Worm (Caenorhabditis elegans) whole organism, mixed stage, embryonic: ENCODE measurements around the gene ZK829.3.

Experiments
- M03D4.4 ChIP-seq: sonication (generic microtip); optimal IDR thresholded peaks from 2 replicates; lab custom pipeline; 2017; ENCODE audit warnings: mild to moderate bottlenecking, missing genetic modification characterization, missing compliant biosample characterization
- bed-3 ChIP-seq: fragments of 200-800 bp; sonication (Bioruptor generic); optimal IDR thresholded peaks from 3 replicates; lab custom pipeline; 2018; ENCODE audit warnings: mild to moderate bottlenecking, missing genetic modification characterization, moderate library complexity, missing compliant biosample characterization
- blmp-1 ChIP-seq: fragments of 150-350 bp; optimal IDR thresholded peaks from 2 replicates; lab custom pipeline; 2014; ENCODE audit warnings: missing biosample characterization, missing genetic modification characterization
- ceh-39 ChIP-seq: fragments of 150-350 bp; optimal IDR thresholded peaks from 2 replicates; lab custom pipeline; 2014; ENCODE audit warnings: missing biosample characterization, missing genetic modification characterization
- ceh-83 ChIP-seq: fragments of 200-800 bp; sonication (Bioruptor generic); optimal IDR thresholded peaks from 2 replicates; lab custom pipeline; 2018; ENCODE audit warnings: mild to moderate bottlenecking, missing genetic modification characterization, missing compliant biosample characterization
- cnd-1 ChIP-seq: fragments of 200-800 bp; sonication (Bioruptor generic); optimal IDR thresholded peaks from 2 replicates; lab custom pipeline; 2018; ENCODE audit warnings: mild to moderate bottlenecking, missing genetic modification characterization, missing compliant biosample characterization
- drap-1 ChIP-seq: fragments of 200-800 bp; sonication (Bioruptor generic); optimal IDR thresholded peaks from 3 replicates; lab custom pipeline; 2018; ENCODE audit warnings: mild to moderate bottlenecking, missing genetic modification characterization, missing compliant biosample characterization
- elt-1 ChIP-seq: sonication (generic microtip); optimal IDR thresholded peaks from 2 replicates; lab custom pipeline; 2017; ENCODE audit warnings: missing genetic modification characterization, mild to moderate bottlenecking, missing compliant biosample characterization, antibody characterized with exemption, moderate library complexity, borderline replicate concordance; ENCODE audit not compliant: insufficient read depth
- flh-1 ChIP-seq: fragments of 200-800 bp; sonication (Bioruptor generic); optimal IDR thresholded peaks from 2 replicates; lab custom pipeline; 2018; ENCODE audit warnings: mild to moderate bottlenecking, missing genetic modification characterization, moderate library complexity, missing compliant biosample characterization
- ham-2 ChIP-seq: fragments of 200-800 bp; sonication (Bioruptor generic); optimal IDR thresholded peaks from 2 replicates; lab custom pipeline; 2018; ENCODE audit warnings: mild to moderate bottlenecking, missing genetic modification characterization, missing compliant biosample characterization
- hlh-1 ChIP-seq: fragments of 150-350 bp; optimal IDR thresholded peaks from 2 replicates; lab custom pipeline; 2014; ENCODE audit warnings: missing biosample characterization, missing genetic modification reagents, missing genetic modification characterization
- lin-13 ChIP-seq: fragments of 150-350 bp; optimal IDR thresholded peaks from 2 replicates; lab custom pipeline; 2014; ENCODE audit warnings: missing biosample characterization, missing genetic modification characterization
- lin-32 ChIP-seq: fragments of 200-800 bp; sonication (Bioruptor generic); optimal IDR thresholded peaks from 2 replicates; lab custom pipeline; 2018; ENCODE audit warnings: mild to moderate bottlenecking, missing genetic modification characterization, missing compliant biosample characterization
- lsy-2 ChIP-seq: fragments of 150-350 bp; optimal IDR thresholded peaks from 2 replicates; lab custom pipeline; 2014; ENCODE audit warnings: missing biosample characterization, missing genetic modification characterization
- mab-5 ChIP-seq: fragments of 150-350 bp; optimal IDR thresholded peaks from 2 replicates; lab custom pipeline; 2014; ENCODE audit warnings: missing biosample characterization, missing genetic modification characterization
- mep-1 ChIP-seq: fragments of 150-350 bp; optimal IDR thresholded peaks from 2 replicates; lab custom pipeline; 2017; ENCODE audit warnings: missing biosample characterization, missing genetic modification reagents, missing genetic modification characterization, inconsistent platforms
- mls-2 ChIP-seq: sonication (generic microtip); optimal IDR thresholded peaks from 2 replicates; lab custom pipeline; 2016; ENCODE audit warnings: mild to moderate bottlenecking, missing genetic modification characterization, moderate library complexity, missing compliant biosample characterization
- nhr-12 ChIP-seq: fragments of 150-350 bp; optimal IDR thresholded peaks from 2 replicates; lab custom pipeline; 2014; ENCODE audit warnings: missing biosample characterization, missing genetic modification characterization
- nhr-2 ChIP-seq: fragments of 150-350 bp; optimal IDR thresholded peaks from 2 replicates; lab custom pipeline; 2014; ENCODE audit warnings: missing biosample characterization, missing genetic modification characterization
- nhr-237 ChIP-seq: fragments of 150-350 bp; optimal IDR thresholded peaks from 2 replicates; lab custom pipeline; 2014; ENCODE audit warnings: missing biosample characterization, missing genetic modification characterization
- nhr-28 ChIP-seq: fragments of 150-350 bp; optimal IDR thresholded peaks from 2 replicates; lab custom pipeline; 2014; ENCODE audit warnings: missing biosample characterization, missing genetic modification characterization
- nhr-76 ChIP-seq: sonication (generic microtip); optimal IDR thresholded peaks from 2 replicates; lab custom pipeline; 2017; ENCODE audit warnings: missing biosample characterization, missing genetic modification characterization
- pha-4 ChIP-seq: fragments of 150-350 bp; optimal IDR thresholded peaks from 2 replicates; lab custom pipeline; 2018; ENCODE audit warnings: missing biosample characterization, missing genetic modification reagents, missing genetic modification characterization
- sem-2 ChIP-seq: fragments of 200-800 bp; sonication (Bioruptor generic); optimal IDR thresholded peaks from 2 replicates; lab custom pipeline; 2018; ENCODE audit warnings: mild to moderate bottlenecking, missing genetic modification characterization, missing compliant biosample characterization
- snpc-4 ChIP-seq: fragments of 150-350 bp; optimal IDR thresholded peaks from 2 replicates; lab custom pipeline; 2014; ENCODE audit warnings: missing biosample characterization, missing genetic modification characterization
- sptf-1 ChIP-seq: sonication (generic microtip); optimal IDR thresholded peaks from 2 replicates; lab custom pipeline; 2017; ENCODE audit warnings: mild to moderate bottlenecking, missing genetic modification characterization, moderate library complexity, missing compliant biosample characterization
- tbx-8 ChIP-seq: fragments of 200-800 bp; sonication (Bioruptor generic); optimal IDR thresholded peaks from 2 replicates; lab custom pipeline; 2018; ENCODE audit warnings: mild to moderate bottlenecking, missing genetic modification characterization, moderate library complexity, missing compliant biosample characterization
- unc-120 ChIP-seq: sonication (generic microtip); optimal IDR thresholded peaks from 2 replicates; lab custom pipeline; 2017; ENCODE audit warnings: missing genetic modification characterization, missing compliant biosample characterization; ENCODE audit not compliant: poor library complexity, severe bottlenecking
- unc-39 ChIP-seq: fragments of 150-350 bp; optimal IDR thresholded peaks from 2 replicates; lab custom pipeline; 2014; ENCODE audit warnings: missing biosample characterization, missing genetic modification characterization
- unc-62 ChIP-seq: fragments of 150-350 bp; optimal IDR thresholded peaks from 2 replicates; lab custom pipeline; 2014; ENCODE audit warnings: missing biosample characterization, missing genetic modification reagents, missing genetic modification characterization
- zip-8 ChIP-seq: fragments of 150-350 bp; optimal IDR thresholded peaks from 2 replicates; lab custom pipeline; 2014; ENCODE audit warnings: missing biosample characterization, missing genetic modification characterization
- ztf-11 ChIP-seq: fragments of 150-350 bp; optimal IDR thresholded peaks from 2 replicates; lab custom pipeline; 2014; ENCODE audit warnings: missing biosample characterization, missing genetic modification characterization

Gene ZK829.3

DNA sequence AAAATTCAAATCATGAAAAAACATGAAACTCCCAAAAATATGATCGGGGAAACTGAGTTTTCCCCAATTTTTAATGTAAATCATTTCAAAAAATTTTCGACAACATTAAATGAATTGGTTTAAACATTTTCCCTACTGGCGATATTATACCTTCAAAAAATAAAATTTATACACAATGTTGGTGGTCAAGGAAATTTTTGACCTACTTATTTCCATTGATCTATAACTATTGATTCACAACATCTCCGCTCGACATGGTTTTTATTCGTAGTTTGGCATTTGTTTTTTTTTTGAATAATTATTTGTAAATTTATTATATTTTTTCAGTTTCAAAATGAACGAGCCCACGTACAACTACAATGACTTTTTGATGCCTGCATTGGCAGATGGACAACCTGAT lies 4.7 kb upstream of the ZK829.3 start, which contains the start of gene tbx-36:
Gene tbx-36 (plus strand): TSS at position 301 of the 400 bp plus-strand sequence.
- TF ChIP-seq tbx-8 (no peak), ztf-11 (tag; lab: Kevin White, UChicago) (no peak), zip-8 (no peak), unc-39 (tag; lab: Kevin White, UChicago) (no peak), bed-3 (GFP tag; lab: Kevin White, UChicago) (no peak), mls-2 (no peak)

DNA sequence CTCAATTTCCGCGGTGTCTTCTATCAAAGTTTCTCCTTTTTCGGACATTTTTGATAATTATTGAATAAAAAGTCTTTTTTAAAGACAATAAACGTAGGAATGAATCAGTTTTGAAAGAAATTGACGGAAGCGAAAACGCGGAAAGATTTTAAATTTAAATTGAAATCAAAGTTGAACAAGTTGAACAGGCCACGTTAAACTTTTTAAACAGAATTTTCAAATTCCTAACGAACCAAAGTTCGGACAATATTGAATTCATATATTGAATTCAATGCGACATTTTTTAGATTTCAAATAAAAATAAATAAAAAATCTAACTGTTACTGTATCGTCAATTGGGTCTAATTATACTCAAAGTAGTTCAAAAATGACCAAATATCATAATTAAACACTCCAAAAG lies 4.2 kb upstream of the ZK829.3 start, which contains the start of gene hdl-1:
Gene hdl-1 (minus strand): TSS at position 101 of the 400 bp plus-strand sequence.
- TF ChIP-seq ceh-83 (GFP tag; lab: Kevin White, UChicago) (no peak), unc-39 (tag; lab: Kevin White, UChicago) (no peak), unc-62 (GFP tag; lab: Kevin White, UChicago) (no peak), lin-32 (GFP tag; lab: Kevin White, UChicago) (no peak), snpc-4 (tag; lab: Kevin White, UChicago) (no peak), ztf-11 (tag; lab: Kevin White, UChicago) (no peak), zip-8 (no peak), lsy-2 (tag; lab: Kevin White, UChicago) (no peak), lin-13 (no peak), sptf-1 (tag; lab: Kevin White, UChicago) (no peak), ham-2 (no peak), nhr-12 (tag; lab: Kevin White, UChicago) (no peak), nhr-76 (tag; lab: Kevin White, UChicago) (no peak), sem-2 (GFP tag; lab: Kevin White, UChicago) (no peak), nhr-2 (no peak)

DNA sequence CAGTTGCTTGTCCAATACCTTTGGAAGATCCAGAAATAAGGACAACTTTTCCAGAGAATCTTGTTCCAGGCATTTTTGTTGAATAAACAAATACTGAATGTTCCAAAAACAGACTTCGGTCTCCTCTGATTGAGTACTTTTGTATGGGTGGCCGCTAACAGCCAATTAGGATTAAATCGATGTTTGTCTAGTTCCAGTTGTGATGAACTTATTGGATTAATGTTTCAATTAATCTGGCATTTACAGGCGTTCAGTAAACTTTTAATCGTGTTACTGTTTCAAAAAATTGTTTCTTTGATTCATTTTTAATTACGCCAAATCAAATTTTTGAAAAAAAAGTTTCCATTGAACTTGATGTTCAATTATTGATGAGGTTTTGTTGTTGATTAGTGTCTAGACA lies 3.2 kb downstream of the ZK829.3 start, which contains the start of gene ZK829.1:
Gene ZK829.1 (minus strand): TSS at position 101 of the 400 bp plus-strand sequence.
- TF ChIP-seq M03D4.4 (tag; lab: Kevin White, UChicago) = no peak
- no peak for TF ChIP-seq mep-1
- TF ChIP-seq ceh-39 (tag; lab: Kevin White, UChicago) = no peak
- no peak for TF ChIP-seq nhr-76 (tag; lab: Kevin White, UChicago)
- TF ChIP-seq hlh-1 (tag; lab: Kevin White, UChicago) = no peak
- no peak for TF ChIP-seq flh-1
- no peak for TF ChIP-seq sem-2 (GFP tag; lab: Kevin White, UChicago)
- TF ChIP-seq lin-32 (GFP tag; lab: Kevin White, UChicago) = no peak
- no peak for TF ChIP-seq pha-4 (tag; lab: Kevin White, UChicago)
- no peak for TF ChIP-seq nhr-2
- TF ChIP-seq drap-1 (GFP tag; lab: Kevin White, UChicago) = no peak
- TF ChIP-seq, all 35 proteins: peak for 0

DNA sequence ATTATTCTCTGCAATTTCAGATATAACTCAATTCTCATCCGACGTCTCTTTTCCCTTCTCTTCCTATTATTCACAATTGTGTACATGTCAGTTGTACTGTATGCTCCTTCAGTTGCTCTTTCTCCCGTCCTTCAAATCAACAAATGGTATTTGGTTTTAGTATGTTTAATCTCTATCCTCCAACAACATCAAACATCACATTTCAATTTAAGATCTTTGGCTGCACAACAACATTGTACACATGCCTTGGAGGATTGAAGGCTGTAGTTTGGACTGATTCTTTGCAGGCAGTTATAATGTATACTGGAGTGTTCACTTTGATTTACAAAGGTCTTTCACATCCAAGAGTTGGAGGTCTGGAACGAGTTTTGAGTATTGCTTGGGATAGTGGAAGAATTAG lies 7.0 kb downstream of the ZK829.3 start:
- no peak for TF ChIP-seq ceh-39 (tag; lab: Kevin White, UChicago)

DNA sequence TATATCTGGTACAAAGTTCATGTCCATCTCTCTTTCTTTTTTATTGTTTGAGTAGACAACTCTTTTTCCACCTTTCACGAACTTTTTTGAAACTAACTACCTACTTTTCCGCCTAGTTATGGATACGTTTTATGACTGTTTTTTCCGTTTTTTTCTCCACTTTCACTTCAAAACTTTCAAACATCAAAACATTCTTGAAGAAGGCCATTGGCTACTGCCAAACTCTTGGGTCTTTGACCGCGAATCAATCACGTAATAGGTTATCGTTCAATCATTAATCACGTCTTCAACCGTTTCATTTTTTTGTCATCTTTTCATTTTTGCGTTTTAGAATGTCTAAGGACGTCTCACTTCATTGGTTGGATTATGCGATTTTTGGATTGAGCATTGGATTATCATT lies 8.4 kb downstream of the ZK829.3 start, which contains the start of gene slc-5A12:
Gene slc-5A12 (plus strand): TSS at position 333 of the 400 bp plus-strand sequence.
- no peak for TF ChIP-seq flh-1
- TF ChIP-seq, all 35 proteins: peak for 0

DNA sequence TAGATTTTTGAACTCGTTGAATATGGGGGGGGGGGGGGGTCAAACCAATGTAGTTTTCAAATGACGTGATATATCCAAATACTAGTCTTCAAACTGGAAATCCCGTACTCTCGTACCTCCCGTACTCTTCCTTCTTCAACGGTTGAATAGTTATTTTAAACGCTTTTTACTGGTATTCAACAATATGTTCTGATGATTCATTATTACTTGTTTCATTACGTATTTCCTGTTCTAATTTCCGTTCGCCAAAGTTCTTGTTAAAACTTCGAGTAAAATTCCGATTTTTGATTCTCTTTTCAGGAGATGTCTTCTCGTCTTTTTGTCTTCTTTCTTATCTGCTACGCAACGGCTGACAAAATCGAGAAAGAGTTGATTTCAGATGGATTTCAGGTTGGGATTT lies 14.9 kb downstream of the ZK829.3 start, which contains the start of gene nhx-9:
Gene nhx-9 (plus strand): TSS at position 301 of the 400 bp plus-strand sequence.
- no peak for TF ChIP-seq elt-1 (tag; lab: Kevin White, UChicago)
- no peak for TF ChIP-seq sem-2 (GFP tag; lab: Kevin White, UChicago)
- no peak for TF ChIP-seq unc-39 (tag; lab: Kevin White, UChicago)
- no peak for TF ChIP-seq tbx-8
- no peak for TF ChIP-seq M03D4.4 (tag; lab: Kevin White, UChicago)
- no peak for TF ChIP-seq drap-1 (GFP tag; lab: Kevin White, UChicago)
- no peak for TF ChIP-seq snpc-4 (tag; lab: Kevin White, UChicago)
- no peak for TF ChIP-seq blmp-1 (tag; lab: Kevin White, UChicago)

DNA sequence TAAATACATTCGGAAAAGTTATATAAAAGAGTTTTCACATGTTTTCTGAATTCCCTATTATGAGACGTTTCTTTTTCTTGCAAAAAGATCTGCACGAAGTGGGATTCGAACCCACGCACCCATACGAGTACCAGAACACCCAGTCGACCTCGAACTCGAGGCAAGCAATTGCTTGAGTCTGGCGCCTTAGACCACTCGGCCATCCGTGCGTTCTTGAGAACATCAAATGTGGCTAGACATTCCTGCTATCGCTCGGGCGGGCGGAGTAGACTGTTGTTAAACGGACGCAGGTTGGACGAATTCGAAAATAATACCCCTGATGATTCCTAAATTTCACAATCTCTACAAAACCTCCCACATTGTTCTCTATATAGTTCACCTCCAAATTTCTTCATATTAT lies 17.1 kb downstream of the ZK829.3 start:
- TF ChIP-seq mls-2 (peak; percentile 59), lin-32 (GFP tag; lab: Kevin White, UChicago) (peak; percentile 32), cnd-1 (tag; lab: Kevin White, UChicago) (peak; percentile 35), nhr-237 (tag; lab: Kevin White, UChicago) (no peak), unc-39 (tag; lab: Kevin White, UChicago) (no peak), ham-2 (peak; percentile 68), M03D4.4 (tag; lab: Kevin White, UChicago) (peak; percentile 63), mab-5 (tag; lab: Kevin White, UChicago) (no peak), nhr-28 (tag; lab: Kevin White, UChicago) (no peak), ceh-83 (GFP tag; lab: Kevin White, UChicago) (peak; percentile 71), blmp-1 (tag; lab: Kevin White, UChicago) (no peak), sem-2 (GFP tag; lab: Kevin White, UChicago) (peak; percentile 58), unc-120 (tag; lab: Kevin White, UChicago) (peak; percentile 33), sptf-1 (tag; lab: Kevin White, UChicago) (peak; percentile 26), flh-1 (no peak), snpc-4 (tag; lab: Kevin White, UChicago) (no peak), nhr-2 (no peak), drap-1 (GFP tag; lab: Kevin White, UChicago) (peak; percentile 52)
